Fruit fly (Drosophila melanogaster) S2 (cell line): ENCODE results near the gene CG1288.

Experiments used
- CG8478 ChIP-seq: fragments of >200 bp; optimal IDR thresholded peaks from 2 replicates; lab custom pipeline; 2018
- CTCF ChIP-seq, 2 experiments: fragments of >200 bp; optimal IDR thresholded peaks; 2 replicates each; lab custom pipeline; 2018

DNA sequence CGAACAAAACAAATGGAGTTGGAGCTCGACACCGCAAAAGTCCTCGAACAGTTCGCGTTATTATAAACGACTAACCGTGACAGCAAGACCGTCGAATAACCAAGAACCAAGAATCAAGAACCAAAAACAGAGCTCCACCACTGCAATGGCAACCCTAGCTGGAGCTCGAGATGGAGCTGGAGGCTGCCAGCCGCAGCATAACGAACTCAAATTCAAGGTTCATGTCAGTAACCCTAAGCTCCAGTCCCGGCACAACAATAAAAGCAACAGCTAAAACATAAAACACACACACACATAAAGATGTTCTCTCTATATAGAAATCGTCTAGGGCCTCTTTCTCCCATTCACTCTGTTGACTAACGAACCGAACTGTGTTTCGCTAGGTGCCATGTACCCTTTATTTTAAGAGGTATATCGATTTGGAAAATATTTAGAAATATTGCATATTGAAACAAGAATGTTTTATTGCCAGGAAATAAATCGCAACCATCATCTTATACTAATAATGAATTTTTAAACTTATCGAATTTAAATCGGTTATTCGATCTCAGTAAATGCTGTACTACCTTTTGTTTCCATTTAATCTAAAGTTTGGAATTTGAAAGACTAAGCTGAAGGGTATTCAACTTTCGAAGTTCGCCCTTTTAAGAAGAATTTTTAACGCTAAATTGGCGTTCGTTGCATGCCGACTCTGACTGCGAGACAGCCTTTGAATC is 36.7 kb downstream of the CG1288 start:
- TF ChIP-seq CG8478 (lab: Kevin White, UChicago) (no peak), CTCF (optimal IDR thresholded peaks at IDR 0.05; lab: Kevin White, UChicago) (no peak)
